Fruit fly (Drosophila melanogaster) whole organism: ENCODE data around the gene CG11590.

ENCODE experiments used
- CG8478 ChIP-seq: fragments of >200 bp; optimal IDR thresholded peaks from 2 replicates; lab custom pipeline; 2018; ENCODE audit warnings: inconsistent platforms
- usp ChIP-seq: fragments of >200 bp; optimal IDR thresholded peaks from 2 replicates; lab custom pipeline; 2017; ENCODE audit warnings: missing biosample characterization, missing genetic modification characterization, mixed read lengths

DNA sequence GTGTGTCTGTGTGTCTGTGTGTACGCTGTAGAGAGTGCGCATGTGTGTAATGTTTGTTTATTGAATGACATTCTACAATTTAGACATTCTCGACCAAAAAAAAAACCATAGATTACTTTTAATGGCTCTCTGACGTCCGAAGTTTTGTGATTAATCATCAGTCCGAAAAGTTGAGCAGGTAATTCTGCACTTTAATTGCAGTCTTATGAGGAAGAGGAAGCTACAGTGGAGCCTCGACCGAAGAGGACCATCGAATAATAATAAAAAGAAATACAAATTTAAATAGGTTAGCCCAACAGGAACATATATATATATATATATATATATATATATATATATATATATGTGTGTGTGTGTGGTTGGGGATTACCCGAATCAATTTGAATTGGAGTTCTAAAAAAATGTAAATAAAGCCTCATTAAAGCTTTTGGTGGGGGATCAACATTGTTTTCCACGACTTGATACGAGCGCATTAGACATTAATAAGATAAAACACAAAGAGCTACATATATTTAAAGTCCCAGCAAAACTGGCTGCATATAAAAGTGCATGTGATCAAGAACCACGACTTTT is 9.3 kb downstream of the CG11590 start:
- TF ChIP-seq usp (no peak), CG8478 (lab: Kevin White, UChicago) (no peak)
